Fruit fly (Drosophila melanogaster): Measurements from ENCODE around the gene Rab9Db.

The Rab9Db gene

DNA sequence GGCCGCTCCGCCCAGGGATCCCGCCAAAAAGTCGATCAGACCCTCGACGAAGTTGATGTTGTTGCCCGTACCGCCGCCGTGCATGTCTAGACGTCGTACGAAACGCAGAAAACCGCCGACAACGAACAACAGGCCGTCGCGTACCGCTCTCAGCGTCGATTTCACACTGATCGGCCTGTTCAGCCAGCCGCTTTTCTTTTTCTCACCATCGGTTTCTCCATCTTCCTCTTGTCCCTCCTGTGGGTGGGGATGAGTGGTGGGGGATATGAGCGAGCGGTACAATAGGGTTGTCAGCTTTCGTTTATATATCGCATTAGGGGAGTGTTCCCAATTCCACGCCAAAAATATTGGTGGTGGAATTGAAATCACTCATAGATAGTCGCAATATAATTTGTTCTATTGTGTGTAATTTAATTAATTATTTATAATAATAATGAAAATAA is 21.5 kb downstream of the Rab9Db start:
- no peak for TF ChIP-seq noc (tag; optimal IDR thresholded peaks at IDR 0.05)

- TF ChIP-seq noc (tag; optimal IDR thresholded peaks at IDR 0.05), result no peak
Observed at dm6 chrX:10600254-10600916, 22.6 kb downstream of the Rab9Db start.

- no peak for TF ChIP-seq noc (tag; optimal IDR thresholded peaks at IDR 0.05)
Observed at dm6 chrX:10599318-10599717, 23.7 kb downstream of the Rab9Db start.

- no peak for TF ChIP-seq noc (tag; optimal IDR thresholded peaks at IDR 0.05)
Observed at dm6 chrX:10595813-10596212, 27.2 kb downstream of the Rab9Db start, which contains the start of the genes Hmr and CG2124. TSS of gene Hmr (minus strand) at chrX:10595855. TSS of gene CG2124 (plus strand) at chrX:10596122.

DNA sequence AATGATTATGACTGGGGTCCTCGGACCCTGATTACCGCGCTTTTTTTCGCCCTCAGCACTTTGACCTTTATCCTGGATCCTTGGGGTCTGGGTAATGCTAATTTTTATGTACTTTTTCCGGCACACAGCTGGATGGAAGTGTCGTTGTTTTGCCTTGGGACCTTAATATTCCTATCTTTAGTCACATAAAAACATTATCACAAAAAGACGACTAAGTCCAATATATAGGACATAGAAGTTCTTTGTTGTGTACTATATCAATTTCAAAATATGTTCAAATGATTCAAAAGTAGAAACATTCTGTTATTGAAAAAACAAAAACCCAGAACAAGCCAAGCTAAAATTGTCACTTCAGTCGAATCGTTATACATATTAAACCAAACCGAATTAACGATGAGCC is 34.2 kb downstream of the Rab9Db start, which contains the start of gene Rab9D:
Gene Rab9D (plus strand): TSS at position 301 of the 400 bp plus-strand sequence.
- no peak for TF ChIP-seq noc (tag; optimal IDR thresholded peaks at IDR 0.05)

dm6 chrX:10587445-10587844 is 35.6 kb downstream of the Rab9Db start:
- TF ChIP-seq noc (tag; optimal IDR thresholded peaks at IDR 0.05), result peak; percentile 56

- TF ChIP-seq noc (tag; optimal IDR thresholded peaks at IDR 0.05), result no peak
Observed at dm6 chrX:10586173-10586572, 36.9 kb downstream of the Rab9Db start.

- TF ChIP-seq noc (tag; optimal IDR thresholded peaks at IDR 0.05), result peak; percentile 31
Observed at dm6 chrX:10585158-10585634, 37.8 kb downstream of the Rab9Db start, which contains the start of gene spri. TSS of gene spri (minus strand) at chrX:10585422.

DNA sequence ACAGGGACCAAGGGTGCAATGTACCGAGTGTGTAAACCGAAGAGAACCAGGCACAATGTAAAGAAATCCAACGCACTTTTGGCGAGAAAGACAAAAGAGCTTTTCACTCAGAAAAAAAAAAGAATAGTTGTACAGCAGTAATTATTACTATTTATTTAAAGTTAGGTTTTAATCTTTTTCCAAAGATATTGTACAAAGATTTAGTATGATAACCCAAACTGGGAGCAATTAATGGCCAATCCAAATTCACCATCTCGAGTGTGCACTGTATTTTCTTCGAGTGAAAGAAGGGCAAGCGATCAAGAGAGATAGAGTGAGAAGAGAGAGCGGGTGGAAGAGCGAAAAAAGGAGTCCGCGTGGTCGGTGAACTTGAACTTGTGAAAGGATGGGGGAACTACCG is 38.6 kb downstream of the Rab9Db start:
- TF ChIP-seq noc (tag; optimal IDR thresholded peaks at IDR 0.05), result no peak

dm6 chrX:10582064-10582463 is 41.0 kb downstream of the Rab9Db start:
- TF ChIP-seq noc (tag; optimal IDR thresholded peaks at IDR 0.05), result no peak

DNA sequence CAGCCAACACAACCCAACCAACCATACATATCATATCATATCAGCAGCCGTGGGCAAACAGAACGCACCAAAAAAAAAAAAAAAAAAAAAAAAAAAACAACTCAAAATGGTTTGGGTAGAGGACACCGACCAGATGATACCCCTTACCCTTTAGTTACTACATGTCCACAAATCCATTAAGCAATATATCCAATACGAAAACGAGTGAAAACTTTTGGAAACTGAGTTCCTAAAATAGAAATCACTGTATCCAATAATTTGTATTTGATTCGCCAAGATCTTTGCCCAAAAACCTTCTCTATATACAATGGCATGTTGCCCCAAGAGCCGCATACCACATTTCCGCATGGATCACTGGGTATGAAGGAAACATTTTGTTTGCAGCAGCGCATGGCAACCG is 41.5 kb downstream of the Rab9Db start:
- TF ChIP-seq noc (tag; optimal IDR thresholded peaks at IDR 0.05), result no peak

- no peak for TF ChIP-seq noc (tag; optimal IDR thresholded peaks at IDR 0.05)
Observed at dm6 chrX:10580459-10581103, 42.4 kb downstream of the Rab9Db start.

- no peak for TF ChIP-seq noc (tag; optimal IDR thresholded peaks at IDR 0.05)
Observed at dm6 chrX:10579569-10579968, 43.5 kb downstream of the Rab9Db start.

DNA sequence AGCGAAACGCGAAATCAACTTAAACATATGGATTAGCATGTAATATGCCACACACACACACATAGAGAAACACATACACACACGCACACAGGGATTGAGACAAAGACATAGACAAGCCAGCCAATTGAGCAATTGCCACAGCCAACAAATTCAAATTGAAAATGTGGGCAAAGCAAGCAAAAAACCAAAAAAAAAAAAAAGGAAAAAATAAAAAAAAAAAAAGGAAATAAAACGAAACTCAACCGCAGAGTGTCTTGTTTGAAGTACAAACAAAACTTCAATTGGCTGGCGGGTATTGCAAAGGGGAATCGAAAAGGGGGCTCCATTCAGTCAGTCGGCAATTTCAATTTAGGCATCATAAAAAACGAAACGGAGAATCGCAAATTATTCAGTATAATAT is 45.3 kb downstream of the Rab9Db start:
- no peak for TF ChIP-seq noc (tag; optimal IDR thresholded peaks at IDR 0.05)

DNA sequence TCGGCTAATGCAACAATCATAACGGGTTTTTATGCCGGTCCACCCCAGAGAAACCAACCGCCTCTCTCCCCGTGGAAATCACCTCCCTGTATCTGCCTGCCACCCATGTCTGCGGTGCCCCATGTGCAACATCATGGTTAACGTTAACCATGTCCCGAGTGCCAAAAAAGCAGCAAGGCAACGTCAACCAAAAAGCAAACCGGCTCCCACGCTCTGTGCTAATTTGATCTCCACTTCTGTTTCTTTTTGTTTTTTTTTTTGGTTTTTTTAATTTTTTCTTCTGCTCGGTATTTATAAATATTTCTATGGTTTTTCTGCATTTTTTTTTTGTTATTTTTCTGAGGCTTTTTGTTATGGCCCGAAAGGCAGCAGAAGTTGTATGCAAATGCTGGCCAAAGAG is 46.0 kb downstream of the Rab9Db start:
- no peak for TF ChIP-seq noc (tag; optimal IDR thresholded peaks at IDR 0.05)

DNA sequence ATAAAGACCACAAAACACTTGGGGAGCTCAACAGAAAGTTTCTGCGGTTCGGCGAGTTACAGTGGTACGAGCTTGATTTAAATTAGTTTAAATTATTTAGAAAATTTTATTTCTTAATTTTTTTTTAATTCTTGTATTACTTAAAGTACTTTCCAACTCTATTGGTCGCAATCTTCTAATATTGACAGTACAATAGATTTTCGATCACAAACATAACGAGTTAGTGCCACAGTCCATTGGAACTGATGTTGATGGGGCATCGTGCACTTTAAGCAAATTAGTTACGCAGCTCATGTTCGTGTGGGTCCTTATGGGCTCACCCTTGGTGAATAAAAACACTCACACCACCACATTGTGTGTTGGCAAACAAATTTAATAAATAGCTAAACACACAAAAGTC is 49.5 kb downstream of the Rab9Db start:
- no peak for TF ChIP-seq noc (tag; optimal IDR thresholded peaks at IDR 0.05)

All from whole organism, larva.